Fruit fly (Drosophila melanogaster): Measurements from ENCODE around the gene sqd.

sqd gene

dm6 chr3R:13676137-13677086 is 30.3 kb upstream of the sqd start, which contains the start of the genes Lkb1 and CG9588 (continued):
- peak; percentile 91 for TF ChIP-seq Drgx (GFP tag; IDR thresholded peaks at IDR 0.05)
- TF ChIP-seq dmrt11E (tag; optimal IDR thresholded peaks at IDR 0.05): peak; percentile 30
- TF ChIP-seq CG17568 (GFP tag; optimal IDR thresholded peaks at IDR 0.05): no peak
- peak; percentile 86 for TF ChIP-seq gfzf (GFP tag; optimal IDR thresholded peaks at IDR 0.05)
- peak; percentile 38 for TF ChIP-seq CG13775 (GFP tag; optimal IDR thresholded peaks at IDR 0.05)
- TF ChIP-seq CG10274 (GFP tag; optimal IDR thresholded peaks at IDR 0.05): no peak
- TF ChIP-seq mam (GFP tag; optimal IDR thresholded peaks at IDR 0.05): peak; percentile 35
- peak; percentile 39 for TF ChIP-seq CG7839 (tag; optimal IDR thresholded peaks at IDR 0.05)
- peak; percentile 81 for TF ChIP-seq CG32532 (GFP tag; IDR thresholded peaks at IDR 0.05)
- peak; percentile 66 for TF ChIP-seq B-H1 (GFP tag; IDR thresholded peaks at IDR 0.05)
- peak; percentile 80 for TF ChIP-seq H2.0 (GFP tag; IDR thresholded peaks at IDR 0.05)
- no peak for TF ChIP-seq ac (GFP tag; optimal IDR thresholded peaks at IDR 0.05)
- peak; percentile 60 for TF ChIP-seq bcd (GFP tag; optimal IDR thresholded peaks at IDR 0.05)
- peak; percentile 23 for TF ChIP-seq unpg (GFP tag; optimal IDR thresholded peaks at IDR 0.05)
- no peak for TF ChIP-seq CG13296 (GFP tag; optimal IDR thresholded peaks at IDR 0.05)
- peak; percentile 48 for TF ChIP-seq CG31224 (GFP tag; IDR thresholded peaks at IDR 0.05)
- no peak for TF ChIP-seq twi (tag; optimal IDR thresholded peaks at IDR 0.05)
- TF ChIP-seq Nf-YA (GFP tag; IDR thresholded peaks at IDR 0.05): peak; percentile 69; the same call in 1 of the 2 replicates
- TF ChIP-seq CG14441 (GFP tag; IDR thresholded peaks at IDR 0.05): peak; percentile 83
- TF ChIP-seq kay (GFP tag; optimal IDR thresholded peaks at IDR 0.05): peak; percentile 11
- TF ChIP-seq CG10654 (GFP tag; optimal IDR thresholded peaks at IDR 0.05): peak; percentile 5
- TF ChIP-seq Aef1 (GFP tag; IDR thresholded peaks at IDR 0.05): peak; percentile 65
- peak; percentile 37 for TF ChIP-seq CG30403 (GFP tag; optimal IDR thresholded peaks at IDR 0.05)
- peak; percentile 57; the same call in 1 of the 3 replicates for TF ChIP-seq CG6175 (GFP tag; IDR thresholded peaks at IDR 0.05)
- no peak for TF ChIP-seq CG3407 (GFP tag; optimal IDR thresholded peaks at IDR 0.05)
- TF ChIP-seq pb (GFP tag; optimal IDR thresholded peaks at IDR 0.05): peak; percentile 53
- TF ChIP-seq CG15073 (GFP tag; optimal IDR thresholded peaks at IDR 0.05): no peak
- peak; percentile 37; the same call in 1 of the 4 replicates for TF ChIP-seq Dll (GFP tag; IDR thresholded peaks at IDR 0.05; ENCODE audit: partially characterized antibody)
- peak; percentile 41 for TF ChIP-seq CG2116 (GFP tag; optimal IDR thresholded peaks at IDR 0.05)
- TF ChIP-seq Myb (GFP tag; optimal IDR thresholded peaks at IDR 0.05): peak; percentile 52
- TF ChIP-seq sna (GFP tag; IDR thresholded peaks at IDR 0.05; ENCODE audit: partially characterized antibody): no peak

dm6 chr3R:13674492-13675033 is 28.5 kb upstream of the sqd start, which contains the start of gene Task6:
Gene Task6, minus strand, starts transcription at chr3R:13674542.
- TF ChIP-seq CoRest (tag; optimal IDR thresholded peaks at IDR 0.05): peak; percentile 14
- peak; percentile 42 for TF ChIP-seq Tbp (GFP tag; optimal IDR thresholded peaks at IDR 0.05)
- no peak for TF ChIP-seq CG9817 (tag; optimal IDR thresholded peaks at IDR 0.05)
- peak; percentile 6 for TF ChIP-seq CG10267 (tag; optimal IDR thresholded peaks at IDR 0.05)
- TF ChIP-seq chm (GFP tag; IDR thresholded peaks at IDR 0.05): no peak
- no peak for TF ChIP-seq sug (tag; optimal IDR thresholded peaks at IDR 0.05)
- TF ChIP-seq CG12744 (GFP tag; optimal IDR thresholded peaks at IDR 0.05): no peak
- peak; percentile 1 for TF ChIP-seq CG2712 (tag; optimal IDR thresholded peaks at IDR 0.05)
- TF ChIP-seq CG17612 (GFP tag; IDR thresholded peaks at IDR 0.05): no peak
- peak; percentile 48 for TF ChIP-seq CG14710 (tag; optimal IDR thresholded peaks at IDR 0.05)
- peak; percentile 78 for TF ChIP-seq cad (GFP tag; optimal IDR thresholded peaks at IDR 0.05)
- peak; percentile 17 for TF ChIP-seq CG2116 (GFP tag; optimal IDR thresholded peaks at IDR 0.05)
- no peak for TF ChIP-seq corto (GFP tag; optimal IDR thresholded peaks at IDR 0.05)
- TF ChIP-seq CG6654 (GFP tag; optimal IDR thresholded peaks at IDR 0.05): peak; percentile 99
- no peak for TF ChIP-seq HLHmδ (GFP tag; optimal IDR thresholded peaks at IDR 0.05)
- TF ChIP-seq CG11504 (tag; optimal IDR thresholded peaks at IDR 0.05): no peak
- no peak for TF ChIP-seq CHES-1-like (GFP tag; optimal IDR thresholded peaks at IDR 0.05)
- TF ChIP-seq nerfin-1 (tag; optimal IDR thresholded peaks at IDR 0.05): peak; percentile 79
- TF ChIP-seq oc (tag; optimal IDR thresholded peaks at IDR 0.05): no peak
